Worm (Caenorhabditis elegans) whole organism, L4 larva: ENCODE data around the gene T01H3.2.
A peak's percentile ranks its signal among the peaks of the same experiment; 100 is the strongest.

Experiments used
- F10B5.3 ChIP-seq: sonication (generic microtip); optimal IDR thresholded peaks from 2 replicates; lab custom pipeline; 2016; ENCODE audit warnings: mild to moderate bottlenecking, missing genetic modification characterization, missing compliant biosample characterization
- F26F4.8 ChIP-seq: fragments of 200-800 bp; sonication (Bioruptor generic); conservative IDR thresholded peaks from 2 replicates; pipeline ENCODE4 v1.3.6; 2022; ENCODE audit warnings: missing genetic modification characterization, missing compliant biosample characterization
- F37D6.2 ChIP-seq: sonication (generic microtip); optimal IDR thresholded peaks from 2 replicates; lab custom pipeline; 2016; ENCODE audit warnings: mild to moderate bottlenecking, missing genetic modification characterization, missing compliant biosample characterization
- F49E8.2 ChIP-seq: sonication (generic microtip); optimal IDR thresholded peaks from 2 replicates; lab custom pipeline; 2016; ENCODE audit warnings: missing compliant biosample characterization, mild to moderate bottlenecking, missing genetic modification characterization, borderline replicate concordance
- R02D3.7 ChIP-seq: fragments of 150-350 bp; sonication (generic microtip); optimal IDR thresholded peaks from 3 replicates; lab custom pipeline; 2014; ENCODE audit warnings: missing biosample characterization, missing genetic modification characterization
- Y105C5A.15 ChIP-seq: fragments of 200-800 bp; sonication (Bioruptor generic); IDR thresholded peaks from 2 replicates; pipeline ENCODE4 v1.3.6; 2022; ENCODE audit warnings: missing genetic modification characterization, missing compliant biosample characterization
- Y5F2A.4 ChIP-seq: fragments of 200-800 bp; sonication (Bioruptor generic); optimal IDR thresholded peaks from 2 replicates; lab custom pipeline; 2018; ENCODE audit warnings: mild to moderate bottlenecking, missing genetic modification characterization, missing compliant biosample characterization
- ceh-28 ChIP-seq: fragments of 150-350 bp; optimal IDR thresholded peaks from 2 replicates; lab custom pipeline; 2014; ENCODE audit warnings: missing biosample characterization, missing genetic modification reagents, missing genetic modification characterization
- ceh-32 ChIP-seq: sonication (generic microtip); optimal IDR thresholded peaks from 2 replicates; lab custom pipeline; 2016; ENCODE audit warnings: mild to moderate bottlenecking, missing genetic modification characterization, missing compliant biosample characterization; ENCODE audit not compliant: poor library complexity
- ceh-62 ChIP-seq: sonication (generic microtip); optimal IDR thresholded peaks from 2 replicates; lab custom pipeline; 2017; ENCODE audit warnings: missing biosample characterization, missing genetic modification characterization
- daf-12 ChIP-seq: fragments of 150-350 bp; optimal IDR thresholded peaks from 2 replicates; lab custom pipeline; 2014; ENCODE audit warnings: missing biosample characterization, missing genetic modification reagents, missing genetic modification characterization
- daf-16 ChIP-seq, 3 experiments: sonication (generic microtip); optimal IDR thresholded peaks; 2 replicates each; lab custom pipeline; 2016 to 2017; ENCODE audit warnings: missing genetic modification characterization in 3 of 3, missing genetic modification reagents in 3 of 3, mild to moderate bottlenecking in 2 of 3, missing compliant biosample characterization in 2 of 3, missing biosample characterization in 1 of 3, moderate library complexity in 1 of 3
- daf-8 ChIP-seq: fragments of 200-800 bp; sonication (Bioruptor generic); IDR thresholded peaks from 2 replicates; pipeline ENCODE4 v1.3.6; 2022; ENCODE audit warnings: missing genetic modification characterization, missing compliant biosample characterization
- dmd-6 ChIP-seq: fragments of 200-800 bp; sonication (Bioruptor generic); IDR thresholded peaks from 2 replicates; pipeline ENCODE4 v1.3.6; 2022; ENCODE audit warnings: missing genetic modification reagents, missing genetic modification characterization, missing compliant biosample characterization
- dpl-1 ChIP-seq: fragments of 150-350 bp; optimal IDR thresholded peaks from 2 replicates; lab custom pipeline; 2014; ENCODE audit warnings: missing biosample characterization, missing genetic modification reagents, missing genetic modification characterization
- dve-1 ChIP-seq: sonication (generic microtip); optimal IDR thresholded peaks from 2 replicates; lab custom pipeline; 2017; ENCODE audit warnings: antibody characterized with exemption, mild to moderate bottlenecking, missing genetic modification characterization, missing compliant biosample characterization; ENCODE audit not compliant: insufficient read depth
- egl-27 ChIP-seq: sonication (generic microtip); optimal IDR thresholded peaks from 3 replicates; lab custom pipeline; 2017; ENCODE audit warnings: missing biosample characterization, missing genetic modification reagents, missing genetic modification characterization
- fkh-10 ChIP-seq: fragments of 150-350 bp; optimal IDR thresholded peaks from 2 replicates; lab custom pipeline; 2014; ENCODE audit warnings: missing biosample characterization, missing genetic modification reagents, missing genetic modification characterization
- fos-1 ChIP-seq: fragments of 150-350 bp; optimal IDR thresholded peaks from 2 replicates; lab custom pipeline; 2014; ENCODE audit warnings: missing biosample characterization, missing genetic modification characterization
- hif-1 ChIP-seq, 2 experiments: sonication (generic microtip); optimal IDR thresholded peaks; 2 replicates each; lab custom pipeline; 2016 to 2017; ENCODE audit warnings: missing compliant biosample characterization in 2 of 2, missing genetic modification characterization in 2 of 2, missing genetic modification reagents in 2 of 2, missing genotype in 2 of 2, mild to moderate bottlenecking in 1 of 2
- hlh-11 ChIP-seq: fragments of 200-800 bp; sonication (Bioruptor generic); optimal IDR thresholded peaks from 2 replicates; lab custom pipeline; 2018; ENCODE audit warnings: mild to moderate bottlenecking, missing genetic modification characterization, missing compliant biosample characterization
- hmg-1.1 ChIP-seq: fragments of 200-800 bp; sonication (Bioruptor generic); IDR thresholded peaks from 2 replicates; pipeline ENCODE4 v1.3.6; 2022; ENCODE audit warnings: missing genetic modification reagents, missing genetic modification characterization, missing compliant biosample characterization
- lin-1 ChIP-seq: fragments of 200-800 bp; sonication (Bioruptor generic); IDR thresholded peaks from 2 replicates; pipeline ENCODE4 v1.3.6; 2022; ENCODE audit warnings: missing genetic modification reagents, missing genetic modification characterization, missing compliant biosample characterization
- lin-13 ChIP-seq: fragments of 150-350 bp; optimal IDR thresholded peaks from 2 replicates; lab custom pipeline; 2014; ENCODE audit warnings: missing biosample characterization, missing genetic modification reagents, missing genetic modification characterization
- lin-15B ChIP-seq: fragments of 150-350 bp; sonication (generic microtip); optimal IDR thresholded peaks from 3 replicates; lab custom pipeline; 2014; ENCODE audit warnings: missing biosample characterization, missing genetic modification characterization
- lin-29 ChIP-seq: fragments of 200-800 bp; sonication (Bioruptor generic); IDR thresholded peaks from 2 replicates; pipeline ENCODE4 v1.3.6; 2022; ENCODE audit warnings: missing genetic modification reagents, missing genetic modification characterization, missing compliant biosample characterization
- lin-38 ChIP-seq: fragments of 200-800 bp; sonication (Bioruptor generic); IDR thresholded peaks from 2 replicates; pipeline ENCODE4 v1.3.6; 2022; ENCODE audit warnings: missing genetic modification reagents, missing genetic modification characterization, missing compliant biosample characterization
- lin-39 ChIP-seq: fragments of 150-350 bp; optimal IDR thresholded peaks from 2 replicates; lab custom pipeline; 2014; ENCODE audit warnings: missing biosample characterization, missing genetic modification reagents, missing genetic modification characterization
- lsy-2 ChIP-seq, 2 experiments: fragments of 150-350 bp in 1 of 2; sonication (generic microtip) in 1 of 2; optimal IDR thresholded peaks; 2 replicates each; lab custom pipeline; 2014 to 2017; ENCODE audit warnings: missing biosample characterization in 2 of 2, missing genetic modification characterization in 2 of 2
- madf-5 ChIP-seq, 2 experiments: fragments of 200-800 bp; sonication (Bioruptor generic); IDR thresholded peaks; 2 replicates each; pipeline ENCODE4 v1.3.6; 2022; ENCODE audit warnings: missing compliant biosample characterization in 2 of 2, missing genetic modification characterization in 2 of 2
- madf-9 ChIP-seq: fragments of 200-800 bp; sonication (Bioruptor generic); conservative IDR thresholded peaks from 2 replicates; pipeline ENCODE4 v1.3.6; 2022; ENCODE audit warnings: missing genetic modification reagents, missing genetic modification characterization, missing compliant biosample characterization
- mdl-1 ChIP-seq, 2 experiments: fragments of 150-350 bp in 1 of 2; sonication (generic microtip) in 1 of 2; optimal IDR thresholded peaks; 2 replicates each; lab custom pipeline; 2014 to 2017; ENCODE audit warnings: missing biosample characterization in 2 of 2, missing genetic modification characterization in 2 of 2
- mep-1 ChIP-seq: fragments of 150-350 bp; sonication (generic microtip); optimal IDR thresholded peaks from 3 replicates; lab custom pipeline; 2014; ENCODE audit warnings: missing biosample characterization, missing genetic modification characterization
- mes-2 ChIP-seq: sonication (generic microtip); optimal IDR thresholded peaks from 2 replicates; lab custom pipeline; 2016; ENCODE audit warnings: missing genotype, mild to moderate bottlenecking, missing genetic modification characterization, missing compliant biosample characterization; ENCODE audit not compliant: poor library complexity, severe bottlenecking
- mxl-3 ChIP-seq: fragments of 200-800 bp; sonication (Bioruptor generic); optimal IDR thresholded peaks from 2 replicates; lab custom pipeline; 2018; ENCODE audit warnings: mild to moderate bottlenecking, missing genetic modification characterization, missing compliant biosample characterization
- nhr-11 ChIP-seq: fragments of 150-350 bp; optimal IDR thresholded peaks from 2 replicates; lab custom pipeline; 2014; ENCODE audit warnings: missing biosample characterization, missing genetic modification characterization
- nhr-25 ChIP-seq: sonication (generic microtip); optimal IDR thresholded peaks from 2 replicates; lab custom pipeline; 2017; ENCODE audit warnings: missing genetic modification characterization, mild to moderate bottlenecking, missing compliant biosample characterization, antibody characterized with exemption, moderate library complexity, borderline replicate concordance; ENCODE audit not compliant: insufficient read depth
- nhr-28 ChIP-seq: fragments of 150-350 bp; optimal IDR thresholded peaks from 2 replicates; lab custom pipeline; 2014; ENCODE audit warnings: missing biosample characterization, missing genetic modification characterization
- nhr-42 ChIP-seq: fragments of 200-800 bp; sonication (Bioruptor generic); IDR thresholded peaks from 2 replicates; pipeline ENCODE4 v1.3.6; 2022; ENCODE audit warnings: missing genetic modification characterization, missing compliant biosample characterization
- nhr-76 ChIP-seq: fragments of 150-350 bp; optimal IDR thresholded peaks from 2 replicates; lab custom pipeline; 2014; ENCODE audit warnings: missing biosample characterization, missing genetic modification characterization
- nhr-77 ChIP-seq: fragments of 150-350 bp; optimal IDR thresholded peaks from 2 replicates; lab custom pipeline; 2014; ENCODE audit warnings: missing biosample characterization, missing genetic modification characterization
- rbr-2 ChIP-seq: sonication (generic microtip); optimal IDR thresholded peaks from 2 replicates; lab custom pipeline; 2016; ENCODE audit warnings: missing genotype, missing genetic modification characterization, missing compliant biosample characterization
- set-16 ChIP-seq: fragments of 200-800 bp; sonication (Bioruptor generic); IDR thresholded peaks from 2 replicates; pipeline ENCODE4 v1.3.6; 2022; ENCODE audit warnings: missing genetic modification reagents, missing genetic modification characterization, missing compliant biosample characterization
- skn-1 ChIP-seq: fragments of 150-350 bp; optimal IDR thresholded peaks from 2 replicates; lab custom pipeline; 2014; ENCODE audit warnings: missing biosample characterization, missing genetic modification characterization
- snpc-1.2 ChIP-seq: fragments of 200-800 bp; sonication (Bioruptor generic); IDR thresholded peaks from 2 replicates; pipeline ENCODE4 v1.3.6; 2022; ENCODE audit warnings: missing genetic modification reagents, missing genetic modification characterization, missing compliant biosample characterization
- spr-1 ChIP-seq: sonication (generic microtip); optimal IDR thresholded peaks from 2 replicates; lab custom pipeline; 2016; ENCODE audit warnings: mild to moderate bottlenecking, missing genetic modification characterization, missing compliant biosample characterization
- spr-3 ChIP-seq: fragments of 200-800 bp; sonication (Bioruptor generic); optimal IDR thresholded peaks from 2 replicates; lab custom pipeline; 2018; ENCODE audit warnings: mild to moderate bottlenecking, missing genetic modification characterization, missing compliant biosample characterization
- tra-1 ChIP-seq: fragments of 200-800 bp; sonication (Bioruptor generic); IDR thresholded peaks from 2 replicates; pipeline ENCODE4 v1.3.6; 2022; ENCODE audit warnings: missing genetic modification reagents, missing genetic modification characterization, missing compliant biosample characterization
- vab-7 ChIP-seq: fragments of 200-800 bp; sonication (Bioruptor generic); IDR thresholded peaks from 2 replicates; pipeline ENCODE4 v1.3.6; 2022; ENCODE audit warnings: missing genetic modification reagents, missing genetic modification characterization, missing compliant biosample characterization
- zip-2 ChIP-seq: fragments of 150-350 bp; optimal IDR thresholded peaks from 2 replicates; lab custom pipeline; 2014; ENCODE audit warnings: missing biosample characterization, missing genetic modification characterization
- ztf-7 ChIP-seq: fragments of 150-350 bp; optimal IDR thresholded peaks from 2 replicates; lab custom pipeline; 2014; ENCODE audit warnings: missing biosample characterization, missing genetic modification characterization

The T01H3.2 gene

DNA sequence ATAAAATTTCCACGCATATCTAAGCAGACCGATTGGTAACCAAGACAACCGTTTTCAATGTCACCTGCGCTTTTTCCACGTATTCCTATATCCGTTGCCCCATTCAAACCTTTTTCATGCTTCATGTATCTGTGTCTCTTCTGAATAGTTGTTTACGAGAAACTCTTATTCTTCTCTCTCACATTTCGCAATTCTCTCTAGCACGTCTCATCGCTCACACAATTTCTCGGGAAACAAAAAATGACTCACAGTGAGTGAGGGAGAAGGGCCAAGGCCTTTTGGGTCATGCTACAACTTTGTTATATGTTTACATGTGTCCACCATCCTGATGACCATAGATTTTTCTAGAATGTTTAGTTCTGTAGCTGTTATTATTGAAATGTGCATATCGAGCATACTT is 9.5 kb upstream of the T01H3.2 start:
- no peak for TF ChIP-seq lin-15B (tag; lab: Kevin White, UChicago)
- peak; percentile 50 for TF ChIP-seq fkh-10
- TF ChIP-seq dpl-1 (GFP tag; lab: Kevin White, UChicago) = no peak
- TF ChIP-seq nhr-77 (tag; lab: Kevin White, UChicago) = no peak
- TF ChIP-seq lsy-2 (tag; optimal IDR thresholded peaks at IDR 0.05; lab: Kevin White, UChicago) = peak; percentile 41 to 66
- TF ChIP-seq vab-7 (GFP tag; lab: Robert Waterston, UW) = no peak
- TF ChIP-seq lin-13 = no peak
- TF ChIP-seq lin-1 (GFP tag; lab: Robert Waterston, UW) = no peak
- peak in 1 of 2 experiments; percentile 63 for TF ChIP-seq mdl-1 (tag; optimal IDR thresholded peaks at IDR 0.05; lab: Kevin White, UChicago)
- TF ChIP-seq mep-1 = peak; percentile 62
- TF ChIP-seq madf-9 = no peak
- TF ChIP-seq nhr-11 (tag; lab: Kevin White, UChicago) = peak; percentile 95
- no peak for TF ChIP-seq lin-29 (GFP tag; lab: Robert Waterston, UW)
- TF ChIP-seq skn-1 (tag; lab: Kevin White, UChicago) = no peak
- TF ChIP-seq daf-12 (tag; lab: Kevin White, UChicago) = no peak
- peak; percentile 18 for TF ChIP-seq F37D6.2 (tag; lab: Kevin White, UChicago)
- no peak; the same call in 1 of the 2 replicates for TF ChIP-seq dmd-6 (GFP tag; lab: Robert Waterston, UW)
- TF ChIP-seq hmg-1.1 = peak; percentile 54; the same call in 1 of the 2 replicates
- no peak for TF ChIP-seq F10B5.3
- TF ChIP-seq lin-38 (GFP tag; lab: Robert Waterston, UW) = no peak
- no peak for TF ChIP-seq egl-27 (tag; lab: Kevin White, UChicago)
- no peak for TF ChIP-seq ceh-28
- TF ChIP-seq daf-16 (GFP tag; optimal IDR thresholded peaks at IDR 0.05; lab: Kevin White, UChicago) = no peak
- peak; percentile 32 for TF ChIP-seq daf-16 (tag; optimal IDR thresholded peaks at IDR 0.05; lab: Kevin White, UChicago)
- no peak for TF ChIP-seq mxl-3
- TF ChIP-seq ceh-32 = no peak
- peak; percentile 4 for TF ChIP-seq dve-1 (tag; lab: Kevin White, UChicago)
- TF ChIP-seq F49E8.2 (tag; lab: Kevin White, UChicago) = no peak
- no peak for TF ChIP-seq spr-3 (GFP tag; lab: Kevin White, UChicago)
- peak; percentile 37 for TF ChIP-seq nhr-25 (tag; lab: Kevin White, UChicago)
- no peak for TF ChIP-seq ztf-7
- peak in 1 of 2 experiments; percentile 31 for TF ChIP-seq hif-1 (tag; optimal IDR thresholded peaks at IDR 0.05; lab: Kevin White, UChicago)
- no peak for TF ChIP-seq nhr-76
- TF ChIP-seq daf-8 (GFP tag; lab: Robert Waterston, UW) = no peak
- TF ChIP-seq mes-2 (tag; lab: Kevin White, UChicago) = peak; percentile 8
- peak; percentile 63 for TF ChIP-seq rbr-2 (tag; lab: Kevin White, UChicago)
- TF ChIP-seq fos-1 = no peak
- no peak for TF ChIP-seq spr-1 (tag; lab: Kevin White, UChicago)
- TF ChIP-seq set-16 (GFP tag; lab: Robert Waterston, UW) = no peak
- TF ChIP-seq R02D3.7 (tag; lab: Kevin White, UChicago) = no peak
- TF ChIP-seq madf-5 (GFP tag; IDR thresholded peaks at IDR 0.05; lab: Robert Waterston, UW) = no peak
- no peak for TF ChIP-seq snpc-1.2 (GFP tag; lab: Robert Waterston, UW)
- peak; percentile 46 for TF ChIP-seq hlh-11 (tag; lab: Kevin White, UChicago)
- TF ChIP-seq F26F4.8 (GFP tag; lab: Robert Waterston, UW) = no peak
- no peak for TF ChIP-seq zip-2 (tag; lab: Kevin White, UChicago)
- TF ChIP-seq lin-39 (tag; lab: Kevin White, UChicago) = no peak
- TF ChIP-seq nhr-28 (tag; lab: Kevin White, UChicago) = peak; percentile 1
- TF ChIP-seq tra-1 = no peak
- no peak for TF ChIP-seq nhr-42 (GFP tag; lab: Robert Waterston, UW)
- no peak for TF ChIP-seq Y105C5A.15 (GFP tag; lab: Robert Waterston, UW)
- TF ChIP-seq ceh-62 = no peak
- no peak for TF ChIP-seq Y5F2A.4
